Comparison of ENCODE assay signal across 1 fruit fly cellular context in genomic region chr3L:21224274-21224673, dm6.
A peak's percentile ranks its signal among the peaks of the same experiment; 100 is the strongest.
TF ChIP-seq lines count a peak whose summit lies in the region.

No protein-coding gene starts in this region.

TF ChIP-seq in whole organism, prepupa, 60 proteins besides CTCF, POLR2A, EP300 and RAD21 (continued from another document):
- TF ChIP-seq Ets21C (GFP tag; optimal IDR thresholded peaks at IDR 0.05; lab: Kevin White, UChicago) (no peak), dac (GFP tag; optimal IDR thresholded peaks at IDR 0.05; lab: Kevin White, UChicago) (peak; percentile 25), CG6854 (GFP tag; optimal IDR thresholded peaks at IDR 0.05; lab: Kevin White, UChicago) (no peak)
